5 fruit fly cellular contexts compared by ENCODE assay signal in genomic region chr3R:20832689-20833524, dm6.
TF ChIP-seq lines count a peak whose summit lies in the region.

Gene Synd (plus strand): TSS chr3R:20832799.

- no peak for TF ChIP-seq CTCF in whole organism, embryonic (GFP tag; optimal IDR thresholded peaks at IDR 0.05; lab: Kevin White, UChicago)

TF ChIP-seq in whole organism, adult, 20 proteins besides CTCF, POLR2A, EP300 and RAD21 (continues in another document):
- TF ChIP-seq Mnt (GFP tag; optimal IDR thresholded peaks at IDR 0.05; lab: Kevin White, UChicago) (peak; percentile 55), CG5204 (GFP tag; optimal IDR thresholded peaks at IDR 0.05; lab: Kevin White, UChicago) (no peak), toe (GFP tag; optimal IDR thresholded peaks at IDR 0.05; lab: Kevin White, UChicago) (no peak), cnc (optimal IDR thresholded peaks at IDR 0.05; lab: Kevin White, UChicago) (no peak), ovo (GFP tag; optimal IDR thresholded peaks at IDR 0.05; lab: Kevin White, UChicago) (peak; percentile 51), kay (GFP tag; lab: Kevin White, UChicago; ENCODE audit: borderline replicate concordance) (peak; percentile 90), CG11617 (GFP tag; optimal IDR thresholded peaks at IDR 0.05; lab: Kevin White, UChicago) (peak; percentile 42), CG7045 (GFP tag; optimal IDR thresholded peaks at IDR 0.05; lab: Kevin White, UChicago) (no peak), CG33017 (tag; optimal IDR thresholded peaks at IDR 0.05; lab: Kevin White, UChicago) (peak; percentile 32), CG14711 (tag; optimal IDR thresholded peaks at IDR 0.05; lab: Kevin White, UChicago) (peak; percentile 45), Hr96 (GFP tag; optimal IDR thresholded peaks at IDR 0.05; lab: Kevin White, UChicago) (no peak), pad (GFP tag; optimal IDR thresholded peaks at IDR 0.05; lab: Kevin White, UChicago) (peak; percentile 53), cic (GFP tag; optimal IDR thresholded peaks at IDR 0.05; lab: Kevin White, UChicago) (peak; percentile 91), CG7101 (tag; optimal IDR thresholded peaks at IDR 0.05; lab: Kevin White, UChicago) (peak; percentile 29), tj (GFP tag; optimal IDR thresholded peaks at IDR 0.05; lab: Kevin White, UChicago) (peak; percentile 54), CG12768 (GFP tag; optimal IDR thresholded peaks at IDR 0.05; lab: Kevin White, UChicago) (peak; percentile 60), bab1 (GFP tag; optimal IDR thresholded peaks at IDR 0.05; lab: Kevin White, UChicago) (peak; percentile 3), CG1620 (GFP tag; optimal IDR thresholded peaks at IDR 0.05; lab: Kevin White, UChicago) (no peak)

TF ChIP-seq in whole organism, embryonic, 481 proteins besides CTCF, POLR2A, EP300 and RAD21 (continues in another document):
- peak; percentile 23 for TF ChIP-seq Myb (GFP tag; optimal IDR thresholded peaks at IDR 0.05; lab: Kevin White, UChicago)
- peak; percentile 18 for TF ChIP-seq sug (tag; optimal IDR thresholded peaks at IDR 0.05; lab: Kevin White, UChicago)
- 0 out of 3 replicates have a peak, but pooled peaks have one; percentile 40 for TF ChIP-seq ci (GFP tag; IDR thresholded peaks at IDR 0.05; lab: Robert Waterston, UW)
- 0 out of 4 replicates have a peak, but pooled peaks have one; percentile 38 for TF ChIP-seq chinmo (GFP tag; IDR thresholded peaks at IDR 0.05; lab: Robert Waterston, UW; ENCODE audit: partially characterized antibody)
- TF ChIP-seq Taf1 (GFP tag; IDR thresholded peaks at IDR 0.05; lab: Robert Waterston, UW) = no peak
- TF ChIP-seq CG17359 (tag; optimal IDR thresholded peaks at IDR 0.05; lab: Kevin White, UChicago) = peak; percentile 6
- TF ChIP-seq CG4730 (GFP tag; IDR thresholded peaks at IDR 0.05; lab: Robert Waterston, UW) = no peak
- no peak for TF ChIP-seq Hand (GFP tag; optimal IDR thresholded peaks at IDR 0.05; lab: Kevin White, UChicago)
- TF ChIP-seq CG3726 (GFP tag; IDR thresholded peaks at IDR 0.05; lab: Robert Waterston, UW) = no peak
- peak; percentile 4 for TF ChIP-seq CG11398 (GFP tag; optimal IDR thresholded peaks at IDR 0.05; lab: Kevin White, UChicago)
- peak; percentile 84 for TF ChIP-seq CG8478 (optimal IDR thresholded peaks at IDR 0.05; lab: Kevin White, UChicago)
- peak in 1 of 3 experiments; percentile 40 for TF ChIP-seq Stat92E (GFP tag; optimal IDR thresholded peaks at IDR 0.05; lab: Kevin White, UChicago)
- TF ChIP-seq MBD-R2 (GFP tag; IDR thresholded peaks at IDR 0.05; lab: Robert Waterston, UW) = peak; percentile 33; the same call in 1 of the 2 replicates
- no peak for TF ChIP-seq CG32767 (GFP tag; IDR thresholded peaks at IDR 0.05; lab: Robert Waterston, UW)
- peak; percentile 1 for TF ChIP-seq Sry-δ (GFP tag; optimal IDR thresholded peaks at IDR 0.05; lab: Kevin White, UChicago)
- peak; percentile 46; the same call in 1 of the 2 replicates for TF ChIP-seq chm (GFP tag; IDR thresholded peaks at IDR 0.05; lab: Robert Waterston, UW)
- peak in 1 of 2 experiments; percentile 28 for TF ChIP-seq insv (GFP tag; optimal IDR thresholded peaks at IDR 0.05; lab: Kevin White, UChicago)

TF ChIP-seq in whole organism, prepupa, 60 proteins besides CTCF, POLR2A, EP300 and RAD21 (continues in another document):
- TF ChIP-seq Sox14 (GFP tag; optimal IDR thresholded peaks at IDR 0.05; lab: Kevin White, UChicago) (peak; percentile 27), dac (GFP tag; optimal IDR thresholded peaks at IDR 0.05; lab: Kevin White, UChicago) (no peak), CG6163 (GFP tag; IDR thresholded peaks at IDR 0.05; lab: Robert Waterston, UW) (peak; percentile 13; the same call in 2 of the 3 replicates), Met (GFP tag; optimal IDR thresholded peaks at IDR 0.05; lab: Kevin White, UChicago) (peak; percentile 24), spab (GFP tag; optimal IDR thresholded peaks at IDR 0.05; lab: Kevin White, UChicago) (no peak), fd59A (GFP tag; optimal IDR thresholded peaks at IDR 0.05; lab: Kevin White, UChicago) (no peak), Eip75B (GFP tag; optimal IDR thresholded peaks at IDR 0.05; lab: Kevin White, UChicago) (peak; percentile 47), Eip78C (GFP tag; lab: Kevin White, UChicago) (peak; percentile 37), Lpt (GFP tag; optimal IDR thresholded peaks at IDR 0.05; lab: Kevin White, UChicago) (peak; percentile 51), pdm3 (GFP tag; optimal IDR thresholded peaks at IDR 0.05; lab: Kevin White, UChicago) (peak; percentile 28), CG3919 (GFP tag; optimal IDR thresholded peaks at IDR 0.05; lab: Kevin White, UChicago) (peak; percentile 57), Sox102F (GFP tag; optimal IDR thresholded peaks at IDR 0.05; lab: Kevin White, UChicago) (no peak), lz (GFP tag; optimal IDR thresholded peaks at IDR 0.05; lab: Kevin White, UChicago) (peak; percentile 41), CG6808 (GFP tag; optimal IDR thresholded peaks at IDR 0.05; lab: Kevin White, UChicago) (peak; percentile 24), CG31627 (GFP tag; optimal IDR thresholded peaks at IDR 0.05; lab: Kevin White, UChicago) (peak; percentile 28), OdsH (GFP tag; optimal IDR thresholded peaks at IDR 0.05; lab: Kevin White, UChicago) (peak; percentile 43), CG6792 (GFP tag; optimal IDR thresholded peaks at IDR 0.05; lab: Kevin White, UChicago) (peak; percentile 43), salr (GFP tag; optimal IDR thresholded peaks at IDR 0.05; lab: Kevin White, UChicago) (peak in 1 of 2 experiments; percentile 24), eg (GFP tag; IDR thresholded peaks at IDR 0.05; lab: Robert Waterston, UW) (peak; percentile 47; the same call in 2 of the 3 replicates)

TF ChIP-seq in whole organism, pupa, 21 proteins besides CTCF, POLR2A, EP300 and RAD21:
- TF ChIP-seq Pif1A (GFP tag; optimal IDR thresholded peaks at IDR 0.05; lab: Kevin White, UChicago) (peak; percentile 42), CG9948 (tag; optimal IDR thresholded peaks at IDR 0.05; lab: Kevin White, UChicago) (no peak), Ets98B (GFP tag; IDR thresholded peaks at IDR 0.05; lab: Robert Waterston, UW) (peak; percentile 13; the same call in 1 of the 2 replicates), gl (tag; optimal IDR thresholded peaks at IDR 0.05; lab: Kevin White, UChicago) (peak; percentile 31), Snoo (tag; optimal IDR thresholded peaks at IDR 0.05; lab: Kevin White, UChicago) (peak; percentile 6), CG14655 (GFP tag; optimal IDR thresholded peaks at IDR 0.05; lab: Kevin White, UChicago) (peak; percentile 27), CG15710 (tag; optimal IDR thresholded peaks at IDR 0.05; lab: Kevin White, UChicago) (peak; percentile 8), CG12605 (GFP tag; IDR thresholded peaks at IDR 0.05; lab: Robert Waterston, UW) (0 out of 2 replicates have a peak, but pooled peaks have one; percentile 17), CG32121 (GFP tag; IDR thresholded peaks at IDR 0.05; lab: Robert Waterston, UW) (no peak), EcR (GFP tag; optimal IDR thresholded peaks at IDR 0.05; lab: Kevin White, UChicago) (peak; percentile 76), CG8301 (tag; optimal IDR thresholded peaks at IDR 0.05; lab: Kevin White, UChicago) (peak; percentile 34), CG4496 (GFP tag; IDR thresholded peaks at IDR 0.05; lab: Robert Waterston, UW) (peak; percentile 48; the same call in 2 of the 3 replicates), rn (GFP tag; IDR thresholded peaks at IDR 0.05; lab: Robert Waterston, UW) (no peak), CG34367 (tag; optimal IDR thresholded peaks at IDR 0.05; lab: Kevin White, UChicago) (no peak), Pif1B (GFP tag; optimal IDR thresholded peaks at IDR 0.05; lab: Kevin White, UChicago) (peak; percentile 12)

TF ChIP-seq in whole organism, wandering third instar larva, 38 proteins besides CTCF, POLR2A, EP300 and RAD21 (continues in another document):
- no peak for TF ChIP-seq Myc (optimal IDR thresholded peaks at IDR 0.05; lab: Kevin White, UChicago)
- peak; percentile 46 for TF ChIP-seq fru (GFP tag; optimal IDR thresholded peaks at IDR 0.05; lab: Kevin White, UChicago)
- peak; percentile 44 for TF ChIP-seq Dfd (GFP tag; optimal IDR thresholded peaks at IDR 0.05; lab: Kevin White, UChicago)
- peak; percentile 44 for TF ChIP-seq ey (GFP tag; optimal IDR thresholded peaks at IDR 0.05; lab: Kevin White, UChicago)
- TF ChIP-seq psq (GFP tag; optimal IDR thresholded peaks at IDR 0.05; lab: Kevin White, UChicago) = no peak
- TF ChIP-seq dl (GFP tag; optimal IDR thresholded peaks at IDR 0.05; lab: Kevin White, UChicago; ENCODE audit: insufficient read depth in 1 of 2, partially characterized antibody in 2 of 2) = no peak
- no peak for TF ChIP-seq Mio (GFP tag; optimal IDR thresholded peaks at IDR 0.05; lab: Kevin White, UChicago)
- no peak for TF ChIP-seq Vsx2 (GFP tag; optimal IDR thresholded peaks at IDR 0.05; lab: Kevin White, UChicago; ENCODE audit: partially characterized antibody)
- TF ChIP-seq pan (optimal IDR thresholded peaks at IDR 0.05; lab: Kevin White, UChicago) = no peak
- TF ChIP-seq sv (GFP tag; optimal IDR thresholded peaks at IDR 0.05; lab: Kevin White, UChicago) = no peak
- no peak for TF ChIP-seq CrebA (GFP tag; optimal IDR thresholded peaks at IDR 0.05; lab: Kevin White, UChicago; ENCODE audit: borderline replicate concordance)
- TF ChIP-seq HLH106 (tag; optimal IDR thresholded peaks at IDR 0.05; lab: Kevin White, UChicago) = no peak
- no peak for TF ChIP-seq usp (GFP tag; optimal IDR thresholded peaks at IDR 0.05; lab: Kevin White, UChicago)
- no peak for TF ChIP-seq sage (GFP tag; optimal IDR thresholded peaks at IDR 0.05; lab: Kevin White, UChicago)
- no peak for TF ChIP-seq Hr78 (GFP tag; optimal IDR thresholded peaks at IDR 0.05; lab: Kevin White, UChicago)
- no peak for TF ChIP-seq CG32264 (GFP tag; optimal IDR thresholded peaks at IDR 0.05; lab: Kevin White, UChicago)
- peak; percentile 26 for TF ChIP-seq OdsH (GFP tag; optimal IDR thresholded peaks at IDR 0.05; lab: Kevin White, UChicago)
- peak; percentile 12 for TF ChIP-seq lola (GFP tag; optimal IDR thresholded peaks at IDR 0.05; lab: Kevin White, UChicago)
- peak; percentile 71 for TF ChIP-seq h (GFP tag; optimal IDR thresholded peaks at IDR 0.05; lab: Kevin White, UChicago)
- TF ChIP-seq CG9705 (GFP tag; optimal IDR thresholded peaks at IDR 0.05; lab: Kevin White, UChicago) = no peak
- TF ChIP-seq Dif (GFP tag; optimal IDR thresholded peaks at IDR 0.05; lab: Kevin White, UChicago; ENCODE audit: partially characterized antibody) = peak; percentile 11
- peak; percentile 17 for TF ChIP-seq tai (GFP tag; optimal IDR thresholded peaks at IDR 0.05; lab: Kevin White, UChicago)
- TF ChIP-seq Hr83 (GFP tag; optimal IDR thresholded peaks at IDR 0.05; lab: Kevin White, UChicago; ENCODE audit: poor library complexity, severe bottlenecking) = peak; percentile 50
- no peak for TF ChIP-seq Jra (GFP tag; optimal IDR thresholded peaks at IDR 0.05; lab: Kevin White, UChicago)
- TF ChIP-seq Abd-B (GFP tag; optimal IDR thresholded peaks at IDR 0.05; lab: Kevin White, UChicago) = peak; percentile 15
- no peak for TF ChIP-seq dsf (GFP tag; optimal IDR thresholded peaks at IDR 0.05; lab: Kevin White, UChicago; ENCODE audit: borderline replicate concordance)
- TF ChIP-seq rgr (GFP tag; optimal IDR thresholded peaks at IDR 0.05; lab: Kevin White, UChicago) = peak; percentile 37
- no peak for TF ChIP-seq GATAd (GFP tag; optimal IDR thresholded peaks at IDR 0.05; lab: Kevin White, UChicago)
